Worm (Caenorhabditis elegans) whole organism, late embryonic: ENCODE measurements around the gene tbx-8.

ENCODE experiments used
- C08G9.2 ChIP-seq: sonication (generic microtip); optimal IDR thresholded peaks from 2 replicates; lab custom pipeline; 2016; ENCODE audit warnings: mild to moderate bottlenecking, missing genetic modification characterization, moderate library complexity, missing compliant biosample characterization
- ceh-19 ChIP-seq: fragments of 200-800 bp; sonication (Bioruptor generic); optimal IDR thresholded peaks from 2 replicates; lab custom pipeline; 2018; ENCODE audit warnings: mild to moderate bottlenecking, missing genetic modification characterization, missing compliant biosample characterization
- fax-1 ChIP-seq: sonication (generic microtip); optimal IDR thresholded peaks from 2 replicates; lab custom pipeline; 2016; ENCODE audit warnings: missing genotype, missing genetic modification characterization, missing compliant biosample characterization
- pha-4 ChIP-seq: fragments of 150-350 bp; optimal IDR thresholded peaks from 2 replicates; lab custom pipeline; 2018; ENCODE audit warnings: missing biosample characterization, missing genetic modification reagents, missing genetic modification characterization
- pqm-1 ChIP-seq: sonication (generic microtip); optimal IDR thresholded peaks from 2 replicates; lab custom pipeline; 2016; ENCODE audit warnings: missing genetic modification characterization, missing compliant biosample characterization
- sdc-2 ChIP-seq: sonication (generic microtip); optimal IDR thresholded peaks from 2 replicates; lab custom pipeline; 2016; ENCODE audit warnings: missing genotype, missing genetic modification characterization, missing compliant biosample characterization
- unc-86 ChIP-seq: sonication (generic microtip); optimal IDR thresholded peaks from 2 replicates; lab custom pipeline; 2016; ENCODE audit warnings: missing genetic modification characterization, missing compliant biosample characterization

DNA sequence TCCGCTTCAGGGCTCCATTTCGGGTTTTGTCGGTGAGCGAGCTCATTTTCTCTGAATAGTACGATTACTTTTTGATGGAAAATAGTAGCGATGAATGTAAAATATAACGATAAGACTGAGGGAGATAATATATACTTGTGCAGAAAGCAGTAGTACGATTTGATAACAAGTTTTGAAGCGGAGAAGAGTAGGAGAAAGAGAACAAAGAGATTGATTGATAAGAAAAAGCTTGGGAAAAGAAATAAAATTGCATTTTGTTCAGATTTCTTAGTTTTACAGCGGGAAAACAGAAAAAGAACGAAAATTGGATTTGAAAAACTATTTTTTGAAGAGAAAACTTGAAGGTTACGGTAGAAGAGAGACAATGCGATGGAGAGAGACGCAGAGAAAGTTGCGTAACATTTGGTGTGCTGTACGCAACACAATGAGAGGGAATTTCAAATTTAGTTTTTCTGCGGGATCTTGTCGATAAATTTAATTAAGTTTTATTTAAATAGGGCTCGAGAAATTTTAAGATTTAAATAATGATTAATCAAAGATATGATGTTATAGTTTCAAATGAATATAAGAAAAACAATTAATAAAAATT, 10.5 kb downstream of the tbx-8 start, which contains the start of gene umps-1:
- TF ChIP-seq unc-86 (tag; lab: Kevin White, UChicago) (no peak), ceh-19 (GFP tag; lab: Kevin White, UChicago) (no peak), pha-4 (tag; lab: Kevin White, UChicago) (no peak), fax-1 (tag; lab: Kevin White, UChicago) (no peak), pqm-1 (tag; lab: Kevin White, UChicago) (no peak), sdc-2 (tag; lab: Kevin White, UChicago) (no peak), C08G9.2 (no peak)
